Worm (Caenorhabditis elegans): ENCODE measurements around the gene srz-70.

- no peak for TF ChIP-seq ama-1 (optimal IDR thresholded peaks at IDR 0.05)
- TF ChIP-seq nhr-12 (tag; optimal IDR thresholded peaks at IDR 0.05) = no peak
- TF ChIP-seq nhr-76 (tag; optimal IDR thresholded peaks at IDR 0.05) = no peak
- no peak for TF ChIP-seq sea-2 (GFP tag; optimal IDR thresholded peaks at IDR 0.05)
- TF ChIP-seq skn-1 (tag; optimal IDR thresholded peaks at IDR 0.05) = no peak
- TF ChIP-seq egl-5 (tag; optimal IDR thresholded peaks at IDR 0.05) = no peak
Measured at ce11 chrIV:3463254-3463653, 15.6 kb downstream of the srz-70 start, which contains the start of gene F58E2.4.
